Fruit fly (Drosophila melanogaster): ENCODE results near the gene CG6833.

The CG6833 gene

dm6 chr3L:14055815-14056516, 5.0 kb downstream of the CG6833 start:
- TF ChIP-seq Dfd (GFP tag; optimal IDR thresholded peaks at IDR 0.05) = no peak
- TF ChIP-seq Jra (GFP tag; optimal IDR thresholded peaks at IDR 0.05) = peak; percentile 54
- no peak for TF ChIP-seq Rel (GFP tag; optimal IDR thresholded peaks at IDR 0.05)
- TF ChIP-seq Rel (tag; optimal IDR thresholded peaks at IDR 0.05) = peak; percentile 35
- peak; percentile 9 for TF ChIP-seq Dif (GFP tag; optimal IDR thresholded peaks at IDR 0.05; ENCODE audit: partially characterized antibody)
- no peak for TF ChIP-seq usp (GFP tag; optimal IDR thresholded peaks at IDR 0.05)
- peak; percentile 48 for TF ChIP-seq Hr83 (GFP tag; optimal IDR thresholded peaks at IDR 0.05; ENCODE audit: poor library complexity, severe bottlenecking)
- TF ChIP-seq tai (GFP tag; optimal IDR thresholded peaks at IDR 0.05) = no peak

dm6 chr3L:14056816-14057215, 5.8 kb downstream of the CG6833 start:
- TF ChIP-seq Dfd (GFP tag; optimal IDR thresholded peaks at IDR 0.05) (no peak), ey (GFP tag; optimal IDR thresholded peaks at IDR 0.05) (no peak), brk (GFP tag; optimal IDR thresholded peaks at IDR 0.05) (no peak), dl (GFP tag; optimal IDR thresholded peaks at IDR 0.05; ENCODE audit: insufficient read depth in 1 of 2, partially characterized antibody in 2 of 2) (no peak), psq (GFP tag; optimal IDR thresholded peaks at IDR 0.05) (no peak)

- TF ChIP-seq CG9705 (GFP tag; optimal IDR thresholded peaks at IDR 0.05) (no peak), h (GFP tag; optimal IDR thresholded peaks at IDR 0.05) (no peak), Myc (optimal IDR thresholded peaks at IDR 0.05) (no peak), usp (GFP tag; optimal IDR thresholded peaks at IDR 0.05) (no peak), ey (GFP tag; optimal IDR thresholded peaks at IDR 0.05) (peak; percentile 10), br (GFP tag; optimal IDR thresholded peaks at IDR 0.05) (peak; percentile 21), CG32264 (GFP tag; optimal IDR thresholded peaks at IDR 0.05) (no peak), OdsH (GFP tag; optimal IDR thresholded peaks at IDR 0.05) (no peak), dl (GFP tag; optimal IDR thresholded peaks at IDR 0.05; ENCODE audit: insufficient read depth in 1 of 2, partially characterized antibody in 2 of 2) (no peak), Hr78 (GFP tag; optimal IDR thresholded peaks at IDR 0.05) (no peak), tai (GFP tag; optimal IDR thresholded peaks at IDR 0.05) (no peak), rgr (GFP tag; optimal IDR thresholded peaks at IDR 0.05) (peak; percentile 18), foxo (GFP tag; optimal IDR thresholded peaks at IDR 0.05) (peak in 1 of 2 experiments; percentile 36), lola (GFP tag; optimal IDR thresholded peaks at IDR 0.05) (no peak), CrebA (GFP tag; optimal IDR thresholded peaks at IDR 0.05; ENCODE audit: borderline replicate concordance) (no peak)
Observed at dm6 chr3L:14059266-14059974, 8.4 kb downstream of the CG6833 start.

dm6 chr3L:14062702-14063101, 11.7 kb downstream of the CG6833 start:
- no peak for TF ChIP-seq usp (GFP tag; optimal IDR thresholded peaks at IDR 0.05)
- TF ChIP-seq lola (GFP tag; optimal IDR thresholded peaks at IDR 0.05) = no peak
- TF ChIP-seq jim (GFP tag; optimal IDR thresholded peaks at IDR 0.05) = no peak
- no peak for TF ChIP-seq fru (GFP tag; optimal IDR thresholded peaks at IDR 0.05)
- no peak for TF ChIP-seq brk (GFP tag; optimal IDR thresholded peaks at IDR 0.05)
- TF ChIP-seq Jra (GFP tag; optimal IDR thresholded peaks at IDR 0.05) = no peak
- TF ChIP-seq Dif (GFP tag; optimal IDR thresholded peaks at IDR 0.05; ENCODE audit: partially characterized antibody) = no peak
- no peak for TF ChIP-seq Myc (optimal IDR thresholded peaks at IDR 0.05)
- TF ChIP-seq N (GFP tag; optimal IDR thresholded peaks at IDR 0.05) = no peak
- no peak for TF ChIP-seq GATAd (GFP tag; optimal IDR thresholded peaks at IDR 0.05)
- no peak for TF ChIP-seq CG9705 (GFP tag; optimal IDR thresholded peaks at IDR 0.05)
- TF ChIP-seq pan (optimal IDR thresholded peaks at IDR 0.05) = no peak
- TF ChIP-seq Hr83 (GFP tag; optimal IDR thresholded peaks at IDR 0.05; ENCODE audit: poor library complexity, severe bottlenecking) = no peak
- TF ChIP-seq foxo (GFP tag; optimal IDR thresholded peaks at IDR 0.05) = no peak
- TF ChIP-seq dmrt93B (GFP tag; optimal IDR thresholded peaks at IDR 0.05) = no peak

Measured in whole organism, wandering third instar larva.